Fruit fly (Drosophila melanogaster): Measurements from ENCODE around the gene Usp39.
A peak's percentile ranks its signal among the peaks of the same experiment; 100 is the strongest.

The Usp39 gene

dm6 chrX:18893433-18893832, 35.4 kb downstream of the Usp39 start, which contains the start of gene Flacc (continued):
- TF ChIP-seq p53 (GFP tag; optimal IDR thresholded peaks at IDR 0.05): no peak
- no peak for TF ChIP-seq ro (GFP tag; IDR thresholded peaks at IDR 0.05)
- TF ChIP-seq bbx (GFP tag; IDR thresholded peaks at IDR 0.05; ENCODE audit: partially characterized antibody): peak; percentile 87
- no peak for TF ChIP-seq CG18011 (GFP tag; optimal IDR thresholded peaks at IDR 0.05)
- peak; percentile 75 for TF ChIP-seq CG14860 (GFP tag; IDR thresholded peaks at IDR 0.05; ENCODE audit: partially characterized antibody)
- no peak for TF ChIP-seq CG10543 (GFP tag; optimal IDR thresholded peaks at IDR 0.05)
- TF ChIP-seq CG8089 (GFP tag; optimal IDR thresholded peaks at IDR 0.05): no peak
- TF ChIP-seq CG13287 (GFP tag; IDR thresholded peaks at IDR 0.05; ENCODE audit: partially characterized antibody): peak; percentile 96
- no peak for TF ChIP-seq HmgD (GFP tag; optimal IDR thresholded peaks at IDR 0.05)
- TF ChIP-seq CG17186 (GFP tag; optimal IDR thresholded peaks at IDR 0.05): no peak
- TF ChIP-seq nerfin-2 (GFP tag; IDR thresholded peaks at IDR 0.05; ENCODE audit: partially characterized antibody): peak; percentile 73
- TF ChIP-seq HLH3B (GFP tag; IDR thresholded peaks at IDR 0.05): no peak
- TF ChIP-seq seq (GFP tag; IDR thresholded peaks at IDR 0.05): no peak
- TF ChIP-seq CG3726 (GFP tag; IDR thresholded peaks at IDR 0.05): no peak
- TF ChIP-seq CG12659 (GFP tag; optimal IDR thresholded peaks at IDR 0.05): peak; percentile 17
- TF ChIP-seq CG3407 (GFP tag; optimal IDR thresholded peaks at IDR 0.05): no peak
- TF ChIP-seq Antp (GFP tag; optimal IDR thresholded peaks at IDR 0.05): no peak
- TF ChIP-seq sima (GFP tag; optimal IDR thresholded peaks at IDR 0.05): no peak
- no peak for TF ChIP-seq Eip74EF (GFP tag; optimal IDR thresholded peaks at IDR 0.05)
- peak; percentile 44; the same call in 1 of the 2 replicates for TF ChIP-seq CG2129 (GFP tag; IDR thresholded peaks at IDR 0.05; ENCODE audit: partially characterized antibody)
- TF ChIP-seq CG1024 (GFP tag; IDR thresholded peaks at IDR 0.05): no peak
- TF ChIP-seq CG10274 (GFP tag; optimal IDR thresholded peaks at IDR 0.05): no peak
- no peak for TF ChIP-seq Nf-YC (tag; optimal IDR thresholded peaks at IDR 0.05)
- TF ChIP-seq CG6254 (GFP tag; optimal IDR thresholded peaks at IDR 0.05): no peak
- no peak for TF ChIP-seq CG2120 (GFP tag; optimal IDR thresholded peaks at IDR 0.05)
- TF ChIP-seq BEAF-32 (GFP tag; optimal IDR thresholded peaks at IDR 0.05): peak; percentile 76
- TF ChIP-seq chinmo (GFP tag; IDR thresholded peaks at IDR 0.05; ENCODE audit: partially characterized antibody): 0 out of 4 replicates have a peak, but pooled peaks have one; percentile 73
- peak; percentile 37 for TF ChIP-seq YL-1 (GFP tag; optimal IDR thresholded peaks at IDR 0.05)
- TF ChIP-seq psq (GFP tag; optimal IDR thresholded peaks at IDR 0.05): no peak
- TF ChIP-seq CG12236 (GFP tag; optimal IDR thresholded peaks at IDR 0.05): no peak
- TF ChIP-seq hth (optimal IDR thresholded peaks at IDR 0.05): no peak
- TF ChIP-seq B-H2 (GFP tag; optimal IDR thresholded peaks at IDR 0.05): no peak
- TF ChIP-seq CG11504 (tag; optimal IDR thresholded peaks at IDR 0.05): no peak
- peak; percentile 13 for TF ChIP-seq CG8924 (tag; optimal IDR thresholded peaks at IDR 0.05)
- TF ChIP-seq CG12299 (tag; optimal IDR thresholded peaks at IDR 0.05): no peak
- no peak for TF ChIP-seq pb (GFP tag; optimal IDR thresholded peaks at IDR 0.05)
- no peak for TF ChIP-seq kah (GFP tag; optimal IDR thresholded peaks at IDR 0.05)
- TF ChIP-seq bigmax (GFP tag; optimal IDR thresholded peaks at IDR 0.05): no peak
- no peak for TF ChIP-seq dmrt11E (tag; optimal IDR thresholded peaks at IDR 0.05)
- TF ChIP-seq dati (GFP tag; IDR thresholded peaks at IDR 0.05): no peak
- peak; percentile 9 for TF ChIP-seq CG12391 (tag; optimal IDR thresholded peaks at IDR 0.05)
- TF ChIP-seq gcm2 (GFP tag; optimal IDR thresholded peaks at IDR 0.05): no peak
- TF ChIP-seq Nf-YA (GFP tag; IDR thresholded peaks at IDR 0.05): no peak
- no peak for TF ChIP-seq CG1529 (GFP tag; optimal IDR thresholded peaks at IDR 0.05)
- no peak for TF ChIP-seq tap (tag; optimal IDR thresholded peaks at IDR 0.05)
- TF ChIP-seq row (GFP tag; IDR thresholded peaks at IDR 0.05): no peak
- no peak for TF ChIP-seq Awh (GFP tag; IDR thresholded peaks at IDR 0.05)
- no peak for TF ChIP-seq Lpt (GFP tag; optimal IDR thresholded peaks at IDR 0.05)
- no peak for TF ChIP-seq CG17802 (tag; optimal IDR thresholded peaks at IDR 0.05)
- TF ChIP-seq B-H1 (GFP tag; IDR thresholded peaks at IDR 0.05): no peak
- no peak for TF ChIP-seq CG6683 (GFP tag; optimal IDR thresholded peaks at IDR 0.05)
